Worm (Caenorhabditis elegans) whole organism, L1 larva: ENCODE data around the gene T27E4.1.

Experiments used
- C16A3.4 ChIP-seq: fragments of 150-350 bp; optimal IDR thresholded peaks from 2 replicates; lab custom pipeline; 2014; ENCODE audit warnings: missing biosample characterization, missing genetic modification characterization
- ceh-90 ChIP-seq: sonication (generic microtip); optimal IDR thresholded peaks from 2 replicates; lab custom pipeline; 2016; ENCODE audit warnings: missing genetic modification characterization, missing compliant biosample characterization
- isw-1 ChIP-seq: fragments of 200-800 bp; sonication (Bioruptor generic); IDR thresholded peaks from 2 replicates; pipeline ENCODE4 v1.3.6; 2022; ENCODE audit warnings: missing genetic modification characterization, missing compliant biosample characterization
- lin-13 ChIP-seq: fragments of 150-350 bp; optimal IDR thresholded peaks from 2 replicates; lab custom pipeline; 2014; ENCODE audit warnings: missing biosample characterization, missing genetic modification reagents, missing genetic modification characterization
- lin-35 ChIP-seq, 2 experiments: fragments of 150-350 bp; optimal IDR thresholded peaks; 2 replicates each; lab custom pipeline; 2014; ENCODE audit warnings: missing biosample characterization in 2 of 2, missing genetic modification characterization in 2 of 2, missing genetic modification reagents in 2 of 2
- lir-3 ChIP-seq: sonication (generic microtip); optimal IDR thresholded peaks from 2 replicates; lab custom pipeline; 2016; ENCODE audit warnings: mild to moderate bottlenecking, missing genetic modification characterization, moderate library complexity, missing compliant biosample characterization; ENCODE audit not compliant: poor library complexity
- lsy-2 ChIP-seq, 2 experiments: fragments of 150-350 bp; optimal IDR thresholded peaks; 2 replicates each; lab custom pipeline; 2014; ENCODE audit warnings: missing biosample characterization in 2 of 2, missing genetic modification characterization in 2 of 2
- nhr-237 ChIP-seq: fragments of 150-350 bp; optimal IDR thresholded peaks from 2 replicates; lab custom pipeline; 2014; ENCODE audit warnings: missing biosample characterization, missing genetic modification characterization
- nhr-47 ChIP-seq: sonication (generic microtip); optimal IDR thresholded peaks from 2 replicates; lab custom pipeline; 2016; ENCODE audit warnings: mild to moderate bottlenecking, missing genetic modification characterization, moderate library complexity, missing compliant biosample characterization
- pqm-1 ChIP-seq: sonication (generic microtip); optimal IDR thresholded peaks from 3 replicates; lab custom pipeline; 2017; ENCODE audit warnings: missing biosample characterization, missing genetic modification characterization
- unc-62 ChIP-seq: fragments of 150-350 bp; optimal IDR thresholded peaks from 2 replicates; lab custom pipeline; 2014; ENCODE audit warnings: missing biosample characterization, missing genetic modification reagents, missing genetic modification characterization
- unc-98 ChIP-seq: fragments of 200-800 bp; sonication (Bioruptor generic); IDR thresholded peaks from 2 replicates; pipeline ENCODE4 v1.3.6; 2022; ENCODE audit warnings: missing genetic modification characterization, missing compliant biosample characterization
- vab-15 ChIP-seq: sonication (generic microtip); optimal IDR thresholded peaks from 2 replicates; lab custom pipeline; 2017; ENCODE audit warnings: missing genotype, mild to moderate bottlenecking, missing genetic modification characterization, missing compliant biosample characterization

DNA sequence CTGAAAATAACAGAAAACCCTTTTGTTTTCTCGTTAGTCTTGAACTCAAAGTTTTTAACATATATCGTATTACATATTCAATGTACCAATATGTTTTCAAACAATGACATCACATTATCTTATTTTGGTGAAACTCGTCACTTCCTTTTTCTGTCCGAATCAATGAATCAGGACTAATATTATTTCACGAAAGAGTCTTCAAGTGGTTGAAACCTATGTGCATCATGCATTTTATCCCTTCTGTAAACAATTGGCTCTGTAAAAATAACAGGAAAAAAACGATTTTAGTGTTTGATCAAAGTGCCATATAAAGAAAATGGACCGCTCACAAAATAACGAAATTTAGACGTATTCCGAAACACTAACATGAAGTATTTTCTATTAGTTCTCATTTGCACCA lies 16.1 kb downstream of the T27E4.1 start, which contains the start of gene F21C10.18:
- TF ChIP-seq vab-15 (tag; lab: Kevin White, UChicago), result no peak
- TF ChIP-seq lsy-2 (tag; optimal IDR thresholded peaks at IDR 0.05; lab: Kevin White, UChicago), result no peak
- TF ChIP-seq nhr-47 (tag; lab: Kevin White, UChicago), result no peak
- no peak for TF ChIP-seq unc-62 (GFP tag; lab: Kevin White, UChicago)
- no peak for TF ChIP-seq lir-3 (tag; lab: Kevin White, UChicago)
- TF ChIP-seq unc-98 (GFP tag; lab: Robert Waterston, UW), result no peak
- no peak for TF ChIP-seq pqm-1 (tag; lab: Kevin White, UChicago)
- no peak for TF ChIP-seq lin-35 (GFP tag; optimal IDR thresholded peaks at IDR 0.05; lab: Kevin White, UChicago)
- no peak for TF ChIP-seq ceh-90 (tag; lab: Kevin White, UChicago)
- TF ChIP-seq nhr-237 (tag; lab: Kevin White, UChicago), result no peak
- TF ChIP-seq C16A3.4 (tag; lab: Kevin White, UChicago), result no peak
- TF ChIP-seq lin-13 (GFP tag; lab: Kevin White, UChicago), result no peak
- no peak for TF ChIP-seq isw-1 (GFP tag; lab: Robert Waterston, UW)
